Worm (Caenorhabditis elegans): ENCODE data around the gene ZK418.6.

The ZK418.6 gene

ce11 chrIII:7120477-7120876, 41.8 kb upstream of the ZK418.6 start (continued):
- TF ChIP-seq snpc-4 (tag; optimal IDR thresholded peaks at IDR 0.05) (no peak), elt-2 (tag; optimal IDR thresholded peaks at IDR 0.05) (peak; percentile 64), C16A3.4 (tag; optimal IDR thresholded peaks at IDR 0.05) (no peak), hpl-2 (GFP tag; optimal IDR thresholded peaks at IDR 0.05) (no peak), ztf-11 (tag; optimal IDR thresholded peaks at IDR 0.05) (no peak), lin-15B (tag; optimal IDR thresholded peaks at IDR 0.05) (no peak), sup-37 (GFP tag; optimal IDR thresholded peaks at IDR 0.05) (no peak), fkh-4 (tag; optimal IDR thresholded peaks at IDR 0.05; ENCODE audit: borderline replicate concordance) (no peak), lin-39 (tag; optimal IDR thresholded peaks at IDR 0.05) (no peak), ceh-82 (tag; optimal IDR thresholded peaks at IDR 0.05) (no peak), F16B12.6 (tag; optimal IDR thresholded peaks at IDR 0.05) (no peak), sptf-1 (tag; optimal IDR thresholded peaks at IDR 0.05) (no peak), sox-4 (tag; optimal IDR thresholded peaks at IDR 0.05) (no peak), mdl-1 (tag; optimal IDR thresholded peaks at IDR 0.05) (no peak), nhr-12 (tag; optimal IDR thresholded peaks at IDR 0.05) (no peak), ceh-88 (GFP tag; IDR thresholded peaks at IDR 0.05) (no peak), grh-1 (GFP tag; IDR thresholded peaks at IDR 0.05) (0 out of 2 replicates have a peak, but pooled peaks have one; percentile 6), jun-1 (tag; optimal IDR thresholded peaks at IDR 0.05) (no peak), ztf-4 (tag; optimal IDR thresholded peaks at IDR 0.05) (no peak), lin-14 (GFP tag; optimal IDR thresholded peaks at IDR 0.05) (peak; percentile 48), nhr-11 (tag; optimal IDR thresholded peaks at IDR 0.05) (no peak), ceh-8 (GFP tag; optimal IDR thresholded peaks at IDR 0.05) (no peak), aha-1 (tag; optimal IDR thresholded peaks at IDR 0.05) (no peak), Y116A8C.19 (tag; optimal IDR thresholded peaks at IDR 0.05; ENCODE audit: borderline replicate concordance) (no peak), efl-3 (GFP tag; optimal IDR thresholded peaks at IDR 0.05) (no peak), nhr-90 (tag; optimal IDR thresholded peaks at IDR 0.05; ENCODE audit: poor library complexity) (peak; percentile 58), dsc-1 (tag; optimal IDR thresholded peaks at IDR 0.05) (no peak), isw-1 (GFP tag; IDR thresholded peaks at IDR 0.05) (no peak), mef-2 (tag; optimal IDR thresholded peaks at IDR 0.05) (no peak), nhr-47 (tag; optimal IDR thresholded peaks at IDR 0.05) (peak; percentile 23), swsn-7 (tag; optimal IDR thresholded peaks at IDR 0.05) (peak; percentile 7), ceh-90 (tag; optimal IDR thresholded peaks at IDR 0.05) (no peak), unc-98 (GFP tag; IDR thresholded peaks at IDR 0.05) (no peak), mep-1 (tag; optimal IDR thresholded peaks at IDR 0.05) (peak; percentile 12), zip-4 (GFP tag; optimal IDR thresholded peaks at IDR 0.05) (no peak), egl-27 (tag; optimal IDR thresholded peaks at IDR 0.05) (no peak), pqm-1 (tag; optimal IDR thresholded peaks at IDR 0.05) (no peak), nhr-71 (tag; optimal IDR thresholded peaks at IDR 0.05) (peak; percentile 66)

- TF ChIP-seq nhr-19 (GFP tag; conservative IDR thresholded peaks at IDR 0.05) (peak; percentile 86), ceh-82 (tag; optimal IDR thresholded peaks at IDR 0.05) (peak; percentile 50 to 64 (median 59)), nhr-11 (tag; optimal IDR thresholded peaks at IDR 0.05) (peak; percentile 55), jun-1 (tag; optimal IDR thresholded peaks at IDR 0.05) (peak; percentile 84), tbx-2 (tag; optimal IDR thresholded peaks at IDR 0.05) (peak; percentile 55), mep-1 (tag; optimal IDR thresholded peaks at IDR 0.05) (peak; percentile 77), egl-13 (tag; optimal IDR thresholded peaks at IDR 0.05) (peak; percentile 2), mab-9 (GFP tag; IDR thresholded peaks at IDR 0.05) (no peak), snu-23 (GFP tag; optimal IDR thresholded peaks at IDR 0.05) (peak; percentile 88), nhr-77 (tag; optimal IDR thresholded peaks at IDR 0.05) (peak; percentile 74), ztf-4 (tag; optimal IDR thresholded peaks at IDR 0.05) (peak; percentile 43), unc-62 (GFP tag; optimal IDR thresholded peaks at IDR 0.05) (no peak), lin-15B (tag; optimal IDR thresholded peaks at IDR 0.05) (no peak), dpl-1 (GFP tag; optimal IDR thresholded peaks at IDR 0.05) (peak; percentile 13 to 61 (median 29)), skn-1 (tag; optimal IDR thresholded peaks at IDR 0.05) (peak; percentile 61), ceh-63 (GFP tag; optimal IDR thresholded peaks at IDR 0.05) (no peak), C16A3.4 (tag; optimal IDR thresholded peaks at IDR 0.05) (peak; percentile 72), aly-2 (tag; optimal IDR thresholded peaks at IDR 0.05) (peak; percentile 68), pag-3 (tag; optimal IDR thresholded peaks at IDR 0.05; ENCODE audit: borderline replicate concordance, insufficient read depth) (no peak), lir-3 (tag; optimal IDR thresholded peaks at IDR 0.05; ENCODE audit: poor library complexity) (peak; percentile 60), egl-27 (tag; optimal IDR thresholded peaks at IDR 0.05) (peak; percentile 72 to 78)
Measured at ce11 chrIII:7116615-7117252, 38.1 kb upstream of the ZK418.6 start.
